Fruit fly (Drosophila melanogaster): Measurements from ENCODE around the gene IP3K2.

dm6 chrX:13284548-13284974 is 18.9 kb upstream of the IP3K2 start:
- TF ChIP-seq CG14655 (GFP tag; optimal IDR thresholded peaks at IDR 0.05) (no peak), D1 (tag; optimal IDR thresholded peaks at IDR 0.05) (no peak), Pif1B (GFP tag; optimal IDR thresholded peaks at IDR 0.05) (no peak), Ets98B (GFP tag; IDR thresholded peaks at IDR 0.05) (no peak), CG8159 (tag; optimal IDR thresholded peaks at IDR 0.05) (no peak), Snoo (tag; optimal IDR thresholded peaks at IDR 0.05) (no peak), CG15710 (tag; optimal IDR thresholded peaks at IDR 0.05) (no peak), CG32121 (GFP tag; IDR thresholded peaks at IDR 0.05) (no peak)
